Fruit fly (Drosophila melanogaster): ENCODE results near the gene CG9705.

Gene CG9705

dm6 chr3L:16806823-16807325 lies 27.0 kb downstream of the CG9705 start (continued):
- TF ChIP-seq CG14050 (GFP tag; IDR thresholded peaks at IDR 0.05) (no peak), CG6654 (GFP tag; optimal IDR thresholded peaks at IDR 0.05) (peak; percentile 47), CG15011 (GFP tag; optimal IDR thresholded peaks at IDR 0.05) (peak; percentile 63), CG11093 (GFP tag; IDR thresholded peaks at IDR 0.05) (no peak), amos (GFP tag; IDR thresholded peaks at IDR 0.05; ENCODE audit: partially characterized antibody) (no peak), Med (GFP tag) (peak; percentile 33), NC2β (GFP tag; optimal IDR thresholded peaks at IDR 0.05) (no peak), Dbx (GFP tag; IDR thresholded peaks at IDR 0.05) (no peak), mirr (GFP tag; optimal IDR thresholded peaks at IDR 0.05) (no peak), CG10565 (GFP tag; optimal IDR thresholded peaks at IDR 0.05) (no peak), CG6175 (GFP tag; IDR thresholded peaks at IDR 0.05) (no peak), ATbp (GFP tag; optimal IDR thresholded peaks at IDR 0.05) (peak; percentile 59), CG7786 (GFP tag; optimal IDR thresholded peaks at IDR 0.05) (no peak), CG12155 (GFP tag; optimal IDR thresholded peaks at IDR 0.05) (peak; percentile 53), sens-2 (GFP tag; IDR thresholded peaks at IDR 0.05) (0 out of 2 replicates have a peak, but pooled peaks have one; percentile 21), CG13775 (GFP tag; optimal IDR thresholded peaks at IDR 0.05) (peak; percentile 81), dpn (GFP tag; optimal IDR thresholded peaks at IDR 0.05) (peak in 1 of 2 experiments; percentile 53), gcm2 (GFP tag; optimal IDR thresholded peaks at IDR 0.05) (no peak), Nf-YB (GFP tag; optimal IDR thresholded peaks at IDR 0.05) (peak; percentile 43), CG18262 (tag; optimal IDR thresholded peaks at IDR 0.05) (peak; percentile 89), unpg (GFP tag; optimal IDR thresholded peaks at IDR 0.05) (peak; percentile 56), lilli (GFP tag; optimal IDR thresholded peaks at IDR 0.05) (peak; percentile 3), CG8359 (GFP tag; optimal IDR thresholded peaks at IDR 0.05; ENCODE audit: borderline replicate concordance) (peak; percentile 2), Sox102F (GFP tag; optimal IDR thresholded peaks at IDR 0.05) (peak; percentile 73), dmrt11E (tag; optimal IDR thresholded peaks at IDR 0.05) (peak; percentile 66), p53 (GFP tag; optimal IDR thresholded peaks at IDR 0.05) (no peak), Gug (GFP tag; IDR thresholded peaks at IDR 0.05) (peak; percentile 22; the same call in 1 of the 4 replicates), CG12299 (tag; optimal IDR thresholded peaks at IDR 0.05) (no peak), fu2 (GFP tag; optimal IDR thresholded peaks at IDR 0.05) (no peak), CG16815 (GFP tag; optimal IDR thresholded peaks at IDR 0.05) (peak; percentile 61), gfzf (GFP tag; optimal IDR thresholded peaks at IDR 0.05) (no peak), GATAe (GFP tag; conservative IDR thresholded peaks at IDR 0.05) (no peak), CG2889 (GFP tag; IDR thresholded peaks at IDR 0.05) (no peak), ssp (GFP tag; IDR thresholded peaks at IDR 0.05) (0 out of 2 replicates have a peak, but pooled peaks have one; percentile 5), sob (GFP tag; IDR thresholded peaks at IDR 0.05) (no peak), wdn (GFP tag; IDR thresholded peaks at IDR 0.05) (0 out of 2 replicates have a peak, but pooled peaks have one; percentile 3)

- TF ChIP-seq CG6175 (GFP tag; IDR thresholded peaks at IDR 0.05) = no peak
- no peak for TF ChIP-seq CG5245 (GFP tag; optimal IDR thresholded peaks at IDR 0.05)
- TF ChIP-seq CG10431 (GFP tag; optimal IDR thresholded peaks at IDR 0.05) = no peak
- no peak for TF ChIP-seq CG15514 (GFP tag; optimal IDR thresholded peaks at IDR 0.05)
- TF ChIP-seq CG6791 (GFP tag; IDR thresholded peaks at IDR 0.05; ENCODE audit: partially characterized antibody) = no peak
- no peak for TF ChIP-seq lov (optimal IDR thresholded peaks at IDR 0.05)
- no peak for TF ChIP-seq lov (GFP tag; IDR thresholded peaks at IDR 0.05)
- peak; percentile 14; the same call in 1 of the 2 replicates for TF ChIP-seq seq (GFP tag; IDR thresholded peaks at IDR 0.05)
- peak; percentile 59; the same call in 1 of the 2 replicates for TF ChIP-seq CG4360 (GFP tag; IDR thresholded peaks at IDR 0.05)
- no peak for TF ChIP-seq CHES-1-like (GFP tag; optimal IDR thresholded peaks at IDR 0.05)
- TF ChIP-seq CG34422 (GFP tag; IDR thresholded peaks at IDR 0.05) = no peak
- no peak for TF ChIP-seq CoRest (tag; optimal IDR thresholded peaks at IDR 0.05)
- TF ChIP-seq nom (GFP tag; optimal IDR thresholded peaks at IDR 0.05) = peak; percentile 72
- no peak for TF ChIP-seq Dp (GFP tag; optimal IDR thresholded peaks at IDR 0.05)
- TF ChIP-seq Dref (GFP tag; IDR thresholded peaks at IDR 0.05) = no peak
- TF ChIP-seq CG13424 (tag; optimal IDR thresholded peaks at IDR 0.05) = no peak
- TF ChIP-seq CG15073 (GFP tag; optimal IDR thresholded peaks at IDR 0.05) = no peak
- no peak for TF ChIP-seq Hsf (GFP tag; optimal IDR thresholded peaks at IDR 0.05)
Observed at dm6 chr3L:16807558-16807957, 27.7 kb downstream of the CG9705 start, which contains the start of gene CG9674. CG9674 (minus strand) TSS chr3L:16807731.

Measured in whole organism, embryonic.